Fruit fly (Drosophila melanogaster): ENCODE measurements around the gene CG32409.

The CG32409 gene

DNA sequence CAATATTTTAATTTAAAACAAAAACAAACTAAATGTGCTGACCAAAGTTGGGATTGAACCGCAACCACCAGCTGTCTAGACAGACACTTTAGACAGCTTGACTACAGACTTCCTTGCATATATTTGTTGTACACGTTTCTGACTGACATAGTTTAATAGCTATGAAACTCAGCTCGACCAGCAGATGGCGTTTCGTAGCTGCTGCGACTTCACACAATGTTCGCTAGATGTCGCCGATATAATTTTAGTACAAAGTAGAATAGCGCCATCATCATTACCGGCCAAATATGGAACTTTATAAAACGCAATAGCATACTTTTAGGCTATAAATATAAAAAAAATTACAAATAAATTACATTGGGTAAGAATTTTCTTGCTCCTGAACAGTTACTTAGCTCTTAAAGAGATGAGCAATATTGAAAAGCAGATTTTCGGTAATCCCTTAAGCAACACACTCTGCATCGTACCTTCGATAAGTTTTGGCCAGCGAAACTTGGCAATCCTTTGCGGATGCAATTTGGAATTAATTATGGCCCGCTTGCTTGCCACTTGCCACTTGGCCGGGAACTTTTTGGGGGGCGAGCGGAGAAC lies 29.6 kb upstream of the CG32409 start (continued):
- TF ChIP-seq CG12391 (tag; optimal IDR thresholded peaks at IDR 0.05) (peak; percentile 46), CG18764 (GFP tag; optimal IDR thresholded peaks at IDR 0.05) (peak; percentile 70), z (GFP tag; IDR thresholded peaks at IDR 0.05) (no peak), CG7839 (tag; optimal IDR thresholded peaks at IDR 0.05) (peak; percentile 74), cas (GFP tag; IDR thresholded peaks at IDR 0.05) (0 out of 2 replicates have a peak, but pooled peaks have one; percentile 43), CG4328 (GFP tag; optimal IDR thresholded peaks at IDR 0.05) (peak; percentile 35), fd96Cb (tag; optimal IDR thresholded peaks at IDR 0.05) (peak; percentile 57), btn (GFP tag; optimal IDR thresholded peaks at IDR 0.05) (peak; percentile 31), CG9609 (GFP tag; optimal IDR thresholded peaks at IDR 0.05) (peak; percentile 26), CG4617 (GFP tag; optimal IDR thresholded peaks at IDR 0.05; ENCODE audit: borderline replicate concordance) (peak; percentile 54), CG6683 (GFP tag; optimal IDR thresholded peaks at IDR 0.05) (no peak), CG7963 (GFP tag; IDR thresholded peaks at IDR 0.05; ENCODE audit: partially characterized antibody) (no peak), phol (tag; optimal IDR thresholded peaks at IDR 0.05) (peak; percentile 68), CG31365 (tag; optimal IDR thresholded peaks at IDR 0.05) (peak; percentile 87), Scr (GFP tag; IDR thresholded peaks at IDR 0.05; ENCODE audit: partially characterized antibody) (peak; percentile 23; the same call in 1 of the 2 replicates), slp2 (GFP tag; optimal IDR thresholded peaks at IDR 0.05) (peak; percentile 51), ftz-f1 (GFP tag; optimal IDR thresholded peaks at IDR 0.05) (peak; percentile 49), CG16779 (GFP tag; IDR thresholded peaks at IDR 0.05) (0 out of 2 replicates have a peak, but pooled peaks have one; percentile 52), CG3838 (GFP tag; optimal IDR thresholded peaks at IDR 0.05) (no peak), CG16813 (GFP tag; IDR thresholded peaks at IDR 0.05; ENCODE audit: partially characterized antibody) (no peak; the same call in 2 of the 3 replicates), CG1233 (GFP tag; optimal IDR thresholded peaks at IDR 0.05) (peak; percentile 24), CG5245 (GFP tag; optimal IDR thresholded peaks at IDR 0.05) (peak; percentile 89), E2f2 (GFP tag; IDR thresholded peaks at IDR 0.05) (peak; percentile 48), CG10321 (GFP tag; IDR thresholded peaks at IDR 0.05) (peak; percentile 38; the same call in 1 of the 2 replicates), corto (GFP tag; optimal IDR thresholded peaks at IDR 0.05) (no peak), NK7.1 (GFP tag; optimal IDR thresholded peaks at IDR 0.05) (peak; percentile 39), CG2202 (tag; optimal IDR thresholded peaks at IDR 0.05) (no peak), CG4707 (GFP tag; optimal IDR thresholded peaks at IDR 0.05) (no peak), CG13624 (GFP tag; optimal IDR thresholded peaks at IDR 0.05) (peak; percentile 25), dpn (GFP tag; optimal IDR thresholded peaks at IDR 0.05) (peak; percentile 78 to 89), NFAT (GFP tag; IDR thresholded peaks at IDR 0.05) (peak; percentile 91), Mrtf (GFP tag; IDR thresholded peaks at IDR 0.05) (peak; percentile 85), bigmax (GFP tag; optimal IDR thresholded peaks at IDR 0.05) (no peak), CG14050 (GFP tag; IDR thresholded peaks at IDR 0.05) (peak; percentile 51), CoRest (tag; optimal IDR thresholded peaks at IDR 0.05) (peak; percentile 68), CG9215 (GFP tag; IDR thresholded peaks at IDR 0.05) (peak; percentile 55; the same call in 1 of the 2 replicates), CG7928 (GFP tag; optimal IDR thresholded peaks at IDR 0.05) (peak; percentile 15), ewg (GFP tag; optimal IDR thresholded peaks at IDR 0.05) (peak; percentile 34), CHES-1-like (GFP tag; optimal IDR thresholded peaks at IDR 0.05) (peak; percentile 34), sna (GFP tag; IDR thresholded peaks at IDR 0.05; ENCODE audit: partially characterized antibody) (no peak), Xbp1 (GFP tag; optimal IDR thresholded peaks at IDR 0.05) (peak; percentile 81), gfzf (GFP tag; optimal IDR thresholded peaks at IDR 0.05) (peak; percentile 4), CG34224 (GFP tag; IDR thresholded peaks at IDR 0.05; ENCODE audit: partially characterized antibody) (no peak), CG15696 (tag; optimal IDR thresholded peaks at IDR 0.05) (peak; percentile 91), dmrt11E (tag; optimal IDR thresholded peaks at IDR 0.05) (peak; percentile 54), NfI (GFP tag; optimal IDR thresholded peaks at IDR 0.05) (peak; percentile 69), lmd (GFP tag; IDR thresholded peaks at IDR 0.05) (peak; percentile 77), caup (GFP tag; optimal IDR thresholded peaks at IDR 0.05; ENCODE audit: severe bottlenecking) (peak; percentile 54)
